Worm (Caenorhabditis elegans): ENCODE results near the gene srw-122.

- TF ChIP-seq pax-3 (tag; optimal IDR thresholded peaks at IDR 0.05), result no peak
- TF ChIP-seq dpl-1 (GFP tag; optimal IDR thresholded peaks at IDR 0.05), result no peak
Measured at ce11 chrV:2912901-2913300, 39.1 kb downstream of the srw-122 start, which contains the start of gene C31B8.9.

All from whole organism, L1 larva.